Worm (Caenorhabditis elegans) whole organism, L4 larva: Measurements from ENCODE around the gene ret-1.
"Not testable (repeated sequence)": the region's sequence is repeated elsewhere in the genome, so short reads cannot be mapped to it uniquely, and the experiment has no call there.

Source experiments
- F10B5.3 ChIP-seq: sonication (generic microtip); optimal IDR thresholded peaks from 2 replicates; lab custom pipeline; 2016; ENCODE audit warnings: mild to moderate bottlenecking, missing genetic modification characterization, missing compliant biosample characterization
- T26A8.4 ChIP-seq: fragments of 200-800 bp; sonication (Bioruptor generic); IDR thresholded peaks from 2 replicates; pipeline ENCODE4 v1.3.6; 2022; ENCODE audit warnings: missing genetic modification characterization, missing compliant biosample characterization
- Y105C5A.15 ChIP-seq: fragments of 200-800 bp; sonication (Bioruptor generic); IDR thresholded peaks from 2 replicates; pipeline ENCODE4 v1.3.6; 2022; ENCODE audit warnings: missing genetic modification characterization, missing compliant biosample characterization
- Y48G9A.11 ChIP-seq: fragments of 200-800 bp; sonication (Bioruptor generic); IDR thresholded peaks from 2 replicates; pipeline ENCODE4 v1.3.6; 2022; ENCODE audit warnings: missing genetic modification reagents, missing genetic modification characterization, missing compliant biosample characterization
- ZK337.2 ChIP-seq: fragments of 200-800 bp; sonication (Bioruptor generic); IDR thresholded peaks from 2 replicates; pipeline ENCODE4 v1.3.6; 2022; ENCODE audit warnings: missing genetic modification reagents, missing genetic modification characterization, missing compliant biosample characterization
- arid-1 ChIP-seq: fragments of 200-800 bp; sonication (Bioruptor generic); conservative IDR thresholded peaks from 2 replicates; pipeline ENCODE4 v1.3.6; 2022; ENCODE audit warnings: missing genetic modification reagents, missing genetic modification characterization, missing compliant biosample characterization
- attf-4 ChIP-seq: sonication (generic microtip); optimal IDR thresholded peaks from 3 replicates; lab custom pipeline; 2017; ENCODE audit warnings: missing biosample characterization, missing genetic modification characterization
- ceh-20 ChIP-seq: fragments of 200-800 bp; sonication (Bioruptor generic); IDR thresholded peaks from 2 replicates; pipeline ENCODE4 v1.3.6; 2022; ENCODE audit warnings: missing genetic modification reagents, missing genetic modification characterization, missing compliant biosample characterization
- daf-16 ChIP-seq, 3 experiments: sonication (generic microtip); optimal IDR thresholded peaks; 2 replicates each; lab custom pipeline; 2016 to 2017; ENCODE audit warnings: missing genetic modification characterization in 3 of 3, missing genetic modification reagents in 3 of 3, mild to moderate bottlenecking in 2 of 3, missing compliant biosample characterization in 2 of 3, missing biosample characterization in 1 of 3, moderate library complexity in 1 of 3
- daf-19 ChIP-seq: fragments of 200-800 bp; sonication (Bioruptor generic); conservative IDR thresholded peaks from 2 replicates; pipeline ENCODE4 v1.3.6; 2022; ENCODE audit warnings: missing genetic modification characterization, missing compliant biosample characterization
- daf-8 ChIP-seq: fragments of 200-800 bp; sonication (Bioruptor generic); IDR thresholded peaks from 2 replicates; pipeline ENCODE4 v1.3.6; 2022; ENCODE audit warnings: missing genetic modification characterization, missing compliant biosample characterization
- dmd-6 ChIP-seq: fragments of 200-800 bp; sonication (Bioruptor generic); IDR thresholded peaks from 2 replicates; pipeline ENCODE4 v1.3.6; 2022; ENCODE audit warnings: missing genetic modification reagents, missing genetic modification characterization, missing compliant biosample characterization
- dmd-8 ChIP-seq: fragments of 200-800 bp; sonication (Bioruptor generic); IDR thresholded peaks from 2 replicates; pipeline ENCODE4 v1.3.6; 2022; ENCODE audit warnings: missing genetic modification characterization, missing compliant biosample characterization
- duxl-1 ChIP-seq: sonication (generic microtip); optimal IDR thresholded peaks from 2 replicates; lab custom pipeline; 2016; ENCODE audit warnings: mild to moderate bottlenecking, missing genetic modification characterization, moderate library complexity, missing compliant biosample characterization; ENCODE audit not compliant: poor library complexity
- dve-1 ChIP-seq: sonication (generic microtip); optimal IDR thresholded peaks from 2 replicates; lab custom pipeline; 2017; ENCODE audit warnings: antibody characterized with exemption, mild to moderate bottlenecking, missing genetic modification characterization, missing compliant biosample characterization; ENCODE audit not compliant: insufficient read depth
- egl-27 ChIP-seq: sonication (generic microtip); optimal IDR thresholded peaks from 3 replicates; lab custom pipeline; 2017; ENCODE audit warnings: missing biosample characterization, missing genetic modification reagents, missing genetic modification characterization
- egl-43 ChIP-seq: fragments of 200-800 bp; sonication (Bioruptor generic); IDR thresholded peaks from 2 replicates; pipeline ENCODE4 v1.3.6; 2022; ENCODE audit warnings: missing genetic modification reagents, missing genetic modification characterization, missing compliant biosample characterization
- hlh-11 ChIP-seq: fragments of 200-800 bp; sonication (Bioruptor generic); optimal IDR thresholded peaks from 2 replicates; lab custom pipeline; 2018; ENCODE audit warnings: mild to moderate bottlenecking, missing genetic modification characterization, missing compliant biosample characterization
- hlh-30 ChIP-seq: sonication (generic microtip); optimal IDR thresholded peaks from 2 replicates; lab custom pipeline; 2017; ENCODE audit warnings: antibody characterized with exemption, mild to moderate bottlenecking, missing genetic modification characterization, missing compliant biosample characterization; ENCODE audit not compliant: insufficient read depth
- hmg-1.1 ChIP-seq: fragments of 200-800 bp; sonication (Bioruptor generic); IDR thresholded peaks from 2 replicates; pipeline ENCODE4 v1.3.6; 2022; ENCODE audit warnings: missing genetic modification reagents, missing genetic modification characterization, missing compliant biosample characterization
- lim-7 ChIP-seq: fragments of 200-800 bp; sonication (Bioruptor generic); IDR thresholded peaks from 2 replicates; pipeline ENCODE4 v1.3.6; 2022; ENCODE audit warnings: missing genetic modification characterization, missing compliant biosample characterization
- lin-13 ChIP-seq: fragments of 150-350 bp; optimal IDR thresholded peaks from 2 replicates; lab custom pipeline; 2014; ENCODE audit warnings: missing biosample characterization, missing genetic modification reagents, missing genetic modification characterization
- lin-39 ChIP-seq: fragments of 150-350 bp; optimal IDR thresholded peaks from 2 replicates; lab custom pipeline; 2014; ENCODE audit warnings: missing biosample characterization, missing genetic modification reagents, missing genetic modification characterization
- mep-1 ChIP-seq: fragments of 150-350 bp; sonication (generic microtip); optimal IDR thresholded peaks from 3 replicates; lab custom pipeline; 2014; ENCODE audit warnings: missing biosample characterization, missing genetic modification characterization
- mxl-2 ChIP-seq: fragments of 200-800 bp; sonication (Bioruptor generic); conservative IDR thresholded peaks from 2 replicates; pipeline ENCODE4 v1.3.6; 2022; ENCODE audit warnings: missing genetic modification reagents, missing genetic modification characterization, missing compliant biosample characterization
- nhr-102 ChIP-seq: sonication (generic microtip); optimal IDR thresholded peaks from 2 replicates; lab custom pipeline; 2016; ENCODE audit warnings: mild to moderate bottlenecking, missing genetic modification characterization, moderate library complexity, missing compliant biosample characterization
- nhr-11 ChIP-seq: fragments of 150-350 bp; optimal IDR thresholded peaks from 2 replicates; lab custom pipeline; 2014; ENCODE audit warnings: missing biosample characterization, missing genetic modification characterization
- nhr-25 ChIP-seq: sonication (generic microtip); optimal IDR thresholded peaks from 2 replicates; lab custom pipeline; 2017; ENCODE audit warnings: missing genetic modification characterization, mild to moderate bottlenecking, missing compliant biosample characterization, antibody characterized with exemption, moderate library complexity, borderline replicate concordance; ENCODE audit not compliant: insufficient read depth
- nhr-28 ChIP-seq: fragments of 150-350 bp; optimal IDR thresholded peaks from 2 replicates; lab custom pipeline; 2014; ENCODE audit warnings: missing biosample characterization, missing genetic modification characterization
- nhr-48 ChIP-seq: sonication (generic microtip); optimal IDR thresholded peaks from 2 replicates; lab custom pipeline; 2016; ENCODE audit warnings: mild to moderate bottlenecking, missing genetic modification characterization, missing compliant biosample characterization
- nhr-6 ChIP-seq: fragments of 150-350 bp; optimal IDR thresholded peaks from 2 replicates; lab custom pipeline; 2014; ENCODE audit warnings: missing biosample characterization, missing genetic modification characterization
- nhr-77 ChIP-seq: fragments of 150-350 bp; optimal IDR thresholded peaks from 2 replicates; lab custom pipeline; 2014; ENCODE audit warnings: missing biosample characterization, missing genetic modification characterization
- rbr-2 ChIP-seq: sonication (generic microtip); optimal IDR thresholded peaks from 2 replicates; lab custom pipeline; 2016; ENCODE audit warnings: missing genotype, missing genetic modification characterization, missing compliant biosample characterization
- snpc-4 ChIP-seq: fragments of 150-350 bp; optimal IDR thresholded peaks from 2 replicates; lab custom pipeline; 2014; ENCODE audit warnings: missing biosample characterization, missing genetic modification characterization
- spr-1 ChIP-seq: sonication (generic microtip); optimal IDR thresholded peaks from 2 replicates; lab custom pipeline; 2016; ENCODE audit warnings: mild to moderate bottlenecking, missing genetic modification characterization, missing compliant biosample characterization
- tra-1 ChIP-seq: fragments of 200-800 bp; sonication (Bioruptor generic); IDR thresholded peaks from 2 replicates; pipeline ENCODE4 v1.3.6; 2022; ENCODE audit warnings: missing genetic modification reagents, missing genetic modification characterization, missing compliant biosample characterization
- unc-62 ChIP-seq, 3 experiments: fragments of 150-350 bp in 1 of 3; sonication (generic microtip); optimal IDR thresholded peaks in 2 of 3; peaks in 1 of 3; 1 replicate in 1 of 3; 2 replicates in 2 of 3; lab custom pipeline; 2014 to 2017; ENCODE audit warnings: missing biosample characterization in 3 of 3, missing genetic modification characterization in 3 of 3, missing genetic modification reagents in 3 of 3, missing genotype in 1 of 3
- zfp-3 ChIP-seq: fragments of 200-800 bp; sonication (Bioruptor generic); conservative IDR thresholded peaks from 2 replicates; pipeline ENCODE4 v1.3.6; 2022; ENCODE audit warnings: missing genetic modification reagents, missing genetic modification characterization, missing compliant biosample characterization
- ztf-11 ChIP-seq: fragments of 150-350 bp; optimal IDR thresholded peaks from 2 replicates; lab custom pipeline; 2014; ENCODE audit warnings: missing biosample characterization, missing genetic modification characterization

The ret-1 gene

DNA sequence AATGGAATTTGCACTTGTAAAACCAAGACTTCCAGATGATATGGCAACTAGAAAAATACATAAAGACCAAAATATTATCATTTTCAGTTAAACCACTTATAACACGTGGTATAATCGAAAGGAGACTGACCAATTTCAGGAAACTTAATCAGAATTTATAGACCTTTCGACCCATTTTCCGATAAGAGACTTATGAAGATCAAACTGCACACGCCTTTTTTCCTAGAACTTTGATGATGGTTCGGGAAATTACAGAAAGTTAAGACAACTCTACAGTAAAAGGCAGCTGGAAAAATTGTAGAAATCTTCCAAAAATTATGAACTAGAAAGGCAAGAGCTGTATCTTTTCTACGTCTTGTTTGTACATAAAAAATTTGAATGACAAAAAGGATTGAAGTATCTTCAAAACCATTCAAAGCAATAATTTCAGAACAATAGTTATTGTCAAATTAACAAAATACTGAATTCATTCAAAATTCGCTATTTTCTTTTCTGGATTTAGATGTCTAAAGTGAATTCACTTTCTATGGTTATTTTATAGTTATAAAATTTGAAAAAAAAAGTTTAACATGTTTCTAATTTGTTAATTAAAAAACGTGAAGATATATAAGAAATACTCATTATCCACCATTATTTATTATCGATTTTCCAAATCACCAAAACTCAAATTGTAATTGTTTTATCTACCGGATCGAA lies 46.3 kb upstream of the ret-1 start, which contains the start of the genes mpst-2 and H12D21.5:
Gene mpst-2, minus strand, starts transcription at position 101 of the 696 bp plus-strand sequence.
Gene H12D21.5, plus strand, starts transcription at position 646 of the 696 bp plus-strand sequence.
- no peak for TF ChIP-seq daf-8
- TF ChIP-seq mep-1 (tag; lab: Kevin White, UChicago), result no peak
- TF ChIP-seq attf-4, result no peak
- no peak for TF ChIP-seq nhr-11
- no peak for TF ChIP-seq nhr-102
- TF ChIP-seq, all 104 proteins: peak for 0

DNA sequence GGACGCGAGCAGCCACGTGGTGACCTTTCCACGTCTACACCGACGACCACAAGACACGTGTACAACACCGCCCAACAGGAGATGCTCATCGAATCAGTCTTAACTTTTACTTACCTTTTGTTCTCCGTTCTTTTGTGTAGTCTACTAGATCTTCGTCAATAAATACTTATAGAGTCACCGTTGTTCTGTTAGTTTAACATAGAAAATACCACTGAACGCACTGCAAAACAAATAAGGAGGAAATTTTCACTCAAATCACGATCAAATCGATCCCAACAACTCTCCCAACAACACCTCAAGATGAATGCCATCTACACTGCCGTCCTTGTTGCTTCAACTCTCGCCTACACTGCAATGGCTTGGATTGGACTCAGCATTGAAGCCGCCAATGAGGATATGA lies 43.6 kb upstream of the ret-1 start, which contains the start of gene nspa-2:
Gene nspa-2, plus strand, starts transcription at position 301 of the 400 bp plus-strand sequence.
- not testable (repeated sequence) for TF ChIP-seq spr-1 (tag; lab: Kevin White, UChicago); zfp-3 (GFP tag; lab: Robert Waterston, UW); snpc-4

DNA sequence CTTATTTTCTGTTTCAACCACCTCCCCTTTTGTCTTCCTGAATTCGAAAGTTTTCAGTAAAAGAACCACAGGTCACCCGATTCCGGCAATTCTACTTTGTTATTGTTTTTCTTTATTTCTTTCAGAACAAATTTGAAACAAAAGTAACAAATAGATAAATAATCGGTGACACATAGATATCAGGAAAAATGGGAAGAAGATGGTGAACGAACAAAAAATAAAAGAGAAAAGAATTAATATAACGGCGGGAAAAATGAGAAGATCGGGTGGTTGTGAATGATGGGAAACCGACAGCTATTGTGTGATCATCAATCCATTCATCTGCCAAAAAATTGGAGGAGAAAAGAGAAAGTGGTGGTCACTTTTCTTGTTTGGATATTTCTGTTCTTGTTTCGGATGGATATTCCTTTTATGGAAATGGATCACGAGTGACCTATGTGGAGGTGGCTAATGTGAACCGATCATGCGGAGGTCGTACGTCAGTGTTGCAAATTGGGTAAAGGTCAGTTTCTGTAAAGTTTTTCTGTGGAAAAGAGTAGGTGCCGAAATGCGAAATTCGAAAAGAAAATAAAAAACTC lies 30.1 kb upstream of the ret-1 start:
- TF ChIP-seq hlh-30 (tag; lab: Kevin White, UChicago) (peak; percentile 29), nhr-28 (tag; lab: Kevin White, UChicago) (peak; percentile 8), hlh-11 (peak; percentile 11), egl-27 (tag; lab: Kevin White, UChicago) (no peak), unc-62 (GFP tag; optimal IDR thresholded peaks at IDR 0.05 in 1 of 2; lab: Kevin White, UChicago) (peak in 1 of 2 experiments; percentile 62), unc-62 (tag; optimal IDR thresholded peaks at IDR 0.05; lab: Kevin White, UChicago) (no peak), ZK337.2 (GFP tag; lab: Robert Waterston, UW) (no peak)

DNA sequence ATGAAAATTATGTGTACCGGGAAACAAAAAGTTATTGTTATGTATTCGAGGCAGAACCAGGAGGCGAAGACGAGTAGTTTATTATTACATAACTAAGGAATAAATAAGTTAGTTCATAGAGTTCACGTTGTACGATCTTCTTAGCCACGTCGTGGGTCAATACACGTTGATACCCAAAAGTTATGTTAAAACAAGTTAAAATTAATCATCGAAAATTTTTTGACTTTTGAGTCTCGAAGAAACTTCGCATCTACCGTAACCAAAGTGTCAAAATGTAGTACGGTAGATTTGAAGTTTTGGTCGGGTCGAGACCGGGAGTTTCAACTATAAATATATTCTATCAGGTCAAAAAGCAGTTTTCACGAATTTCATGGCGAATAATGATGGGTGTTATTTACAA lies 29.5 kb upstream of the ret-1 start, which contains the start of gene ZC412.10:
Gene ZC412.10, minus strand, starts transcription at position 101 of the 400 bp plus-strand sequence.
- not testable (repeated sequence) for TF ChIP-seq ztf-11 (tag; lab: Kevin White, UChicago); rbr-2 (tag; lab: Kevin White, UChicago); daf-8

DNA sequence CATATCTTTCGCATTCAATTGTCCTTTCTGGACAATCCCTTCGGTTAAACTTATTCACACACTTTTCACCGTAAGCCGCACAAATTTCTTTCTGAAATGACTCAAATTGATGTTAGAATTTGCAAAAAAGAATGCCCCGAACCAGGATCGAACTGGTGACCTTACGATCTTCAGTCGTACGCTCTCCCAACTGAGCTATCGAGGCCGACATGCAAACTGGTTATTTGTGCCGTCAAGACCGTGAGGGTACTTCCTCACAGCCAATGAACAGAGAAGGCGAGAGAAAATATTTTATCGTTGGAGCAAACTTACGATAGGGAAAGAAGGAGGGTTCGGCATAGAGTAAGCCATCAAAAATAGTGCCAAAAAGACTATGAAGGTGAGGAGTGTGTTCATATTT lies 29.0 kb upstream of the ret-1 start:
- no peak for TF ChIP-seq nhr-77 (tag; lab: Kevin White, UChicago)
- peak; percentile 74 for TF ChIP-seq hmg-1.1 (GFP tag; lab: Robert Waterston, UW)
- no peak for TF ChIP-seq lin-13 (GFP tag; lab: Kevin White, UChicago)
- TF ChIP-seq hlh-30 (tag; lab: Kevin White, UChicago), result peak; percentile 18
- peak in 1 of 2 experiments; percentile 42 for TF ChIP-seq daf-16 (GFP tag; optimal IDR thresholded peaks at IDR 0.05; lab: Kevin White, UChicago)
- TF ChIP-seq daf-16 (tag; optimal IDR thresholded peaks at IDR 0.05; lab: Kevin White, UChicago), result no peak
- no peak for TF ChIP-seq daf-19 (GFP tag; lab: Robert Waterston, UW)
- 0 out of 2 replicates have a peak, but pooled peaks have one; percentile 14 for TF ChIP-seq mxl-2
- TF ChIP-seq snpc-4, result peak; percentile 91
- peak; percentile 63; the same call in 1 of the 2 replicates for TF ChIP-seq ZK337.2 (GFP tag; lab: Robert Waterston, UW)
- no peak for TF ChIP-seq nhr-48
- TF ChIP-seq dmd-6, result peak; percentile 38
- peak; percentile 63 for TF ChIP-seq duxl-1 (tag; lab: Kevin White, UChicago)
- TF ChIP-seq ceh-20 (GFP tag; lab: Robert Waterston, UW), result peak; percentile 62; the same call in 1 of the 2 replicates
- TF ChIP-seq tra-1 (GFP tag; lab: Robert Waterston, UW), result no peak
- TF ChIP-seq dve-1 (tag; lab: Kevin White, UChicago), result no peak
- TF ChIP-seq Y105C5A.15 (GFP tag; lab: Robert Waterston, UW), result no peak
- peak; percentile 49; the same call in 1 of the 2 replicates for TF ChIP-seq dmd-8 (GFP tag; lab: Robert Waterston, UW)
- TF ChIP-seq F10B5.3 (tag; lab: Kevin White, UChicago), result peak; percentile 1
- peak; percentile 44; the same call in 1 of the 2 replicates for TF ChIP-seq T26A8.4 (GFP tag; lab: Robert Waterston, UW)
- 0 out of 2 replicates have a peak, but pooled peaks have one; percentile 17 for TF ChIP-seq Y48G9A.11 (GFP tag; lab: Robert Waterston, UW)
- TF ChIP-seq nhr-6 (tag; lab: Kevin White, UChicago), result no peak
- TF ChIP-seq egl-43 (GFP tag; lab: Robert Waterston, UW), result peak; percentile 77
- TF ChIP-seq lim-7, result peak; percentile 71
- TF ChIP-seq arid-1 (GFP tag; lab: Robert Waterston, UW), result no peak
- TF ChIP-seq nhr-25 (tag; lab: Kevin White, UChicago), result no peak
- peak; percentile 30 for TF ChIP-seq nhr-28 (tag; lab: Kevin White, UChicago)
- no peak for TF ChIP-seq lin-39 (tag; lab: Kevin White, UChicago)
